Fruit fly (Drosophila melanogaster) whole organism, embryonic: ENCODE data around the gene ldbr.

Experiments used
- ATbp ChIP-seq: fragments of 200-800 bp; sonication (Bioruptor generic); optimal IDR thresholded peaks from 2 replicates; lab custom pipeline; 2017; ENCODE audit warnings: missing biosample characterization, mild to moderate bottlenecking, missing genetic modification characterization, missing genetic modification reagents
- Bgb ChIP-seq: fragments of 200-800 bp; sonication (Bioruptor generic); IDR thresholded peaks from 2 replicates; pipeline ENCODE4 v1.3.6; 2022; ENCODE audit warnings: missing biosample characterization, missing genetic modification characterization; ENCODE audit not compliant: partially characterized antibody
- CG10959 ChIP-seq: fragments of 200-800 bp; sonication (Bioruptor generic); IDR thresholded peaks from 2 replicates; pipeline ENCODE4 v1.3.6; 2022; ENCODE audit warnings: missing biosample characterization, missing genetic modification characterization
- CG12942 ChIP-seq: fragments of 200-800 bp; sonication (Bioruptor generic); optimal IDR thresholded peaks from 3 replicates; lab custom pipeline; 2016; ENCODE audit warnings: missing biosample characterization, missing genetic modification characterization
- CG14050 ChIP-seq: fragments of 200-800 bp; sonication (Bioruptor generic); IDR thresholded peaks from 3 replicates; pipeline ENCODE4 v1.3.6; 2022; ENCODE audit warnings: missing biosample characterization, missing genetic modification characterization
- CG1603 ChIP-seq: fragments of 200-800 bp; sonication (Bioruptor generic); optimal IDR thresholded peaks from 2 replicates; lab custom pipeline; 2019; ENCODE audit warnings: missing biosample characterization, mild to moderate bottlenecking, missing genetic modification characterization, moderate library complexity
- CG17186 ChIP-seq: fragments of 200-800 bp; sonication (Bioruptor generic); optimal IDR thresholded peaks from 3 replicates; lab custom pipeline; 2017; ENCODE audit warnings: missing biosample characterization, missing genetic modification reagents, missing genetic modification characterization
- CG17912 ChIP-seq: fragments of 200-800 bp; sonication (Bioruptor generic); optimal IDR thresholded peaks from 2 replicates; lab custom pipeline; 2018; ENCODE audit warnings: missing biosample characterization, mild to moderate bottlenecking, missing genetic modification characterization
- CG2120 ChIP-seq: fragments of 200-800 bp; sonication (Bioruptor generic); optimal IDR thresholded peaks from 3 replicates; lab custom pipeline; 2016; ENCODE audit warnings: missing biosample characterization, missing genetic modification characterization
- CG2678 ChIP-seq: fragments of 200-800 bp; sonication (Bioruptor generic); optimal IDR thresholded peaks from 3 replicates; lab custom pipeline; 2019; ENCODE audit warnings: missing biosample characterization, mild to moderate bottlenecking, missing genetic modification characterization, moderate library complexity
- CG2875 ChIP-seq: fragments of 200-800 bp; sonication (Bioruptor generic); optimal IDR thresholded peaks from 2 replicates; lab custom pipeline; 2017; ENCODE audit warnings: missing biosample characterization, mild to moderate bottlenecking, missing genetic modification characterization, missing genetic modification reagents
- CG32772 ChIP-seq: fragments of 200-800 bp; sonication (Bioruptor generic); IDR thresholded peaks from 2 replicates; pipeline ENCODE4 v1.3.6; 2022; ENCODE audit warnings: missing biosample characterization, missing genetic modification characterization
- CG33213 ChIP-seq: fragments of 200-800 bp; sonication (Bioruptor generic); optimal IDR thresholded peaks from 3 replicates; lab custom pipeline; 2016; ENCODE audit warnings: missing biosample characterization, missing genetic modification characterization
- CG33557 ChIP-seq: fragments of 200-800 bp; sonication (Bioruptor generic); optimal IDR thresholded peaks from 2 replicates; lab custom pipeline; 2019; ENCODE audit warnings: missing biosample characterization, mild to moderate bottlenecking, missing genetic modification characterization, moderate library complexity
- CG3995 ChIP-seq: fragments of 200-800 bp; sonication (Bioruptor generic); optimal IDR thresholded peaks from 3 replicates; lab custom pipeline; 2016; ENCODE audit warnings: missing biosample characterization, missing genetic modification characterization
- CG43689 ChIP-seq: fragments of 200-800 bp; sonication (Bioruptor generic); IDR thresholded peaks from 2 replicates; pipeline ENCODE4 v1.3.6; 2022; ENCODE audit warnings: missing biosample characterization, missing genetic modification characterization
- CG5953 ChIP-seq: fragments of 200-800 bp; sonication (Bioruptor generic); IDR thresholded peaks from 2 replicates; pipeline ENCODE4 v1.3.6; 2022; ENCODE audit warnings: missing biosample characterization, missing genetic modification characterization
- CG6683 ChIP-seq: fragments of 200-800 bp; sonication (Bioruptor generic); optimal IDR thresholded peaks from 2 replicates; lab custom pipeline; 2017; ENCODE audit warnings: missing biosample characterization, mild to moderate bottlenecking, missing genetic modification characterization, missing genetic modification reagents
- CG7839 ChIP-seq: fragments of 200-800 bp; sonication (Bioruptor generic); optimal IDR thresholded peaks from 3 replicates; lab custom pipeline; 2018; ENCODE audit warnings: missing biosample characterization, mild to moderate bottlenecking, missing genetic modification characterization, moderate library complexity
- CG8281 ChIP-seq: fragments of 200-800 bp; sonication (Bioruptor generic); optimal IDR thresholded peaks from 2 replicates; lab custom pipeline; 2018; ENCODE audit warnings: missing biosample characterization, mild to moderate bottlenecking, missing genetic modification characterization, moderate library complexity
- CG9609 ChIP-seq: fragments of 200-800 bp; sonication (Bioruptor generic); optimal IDR thresholded peaks from 3 replicates; lab custom pipeline; 2016; ENCODE audit warnings: missing biosample characterization, missing genetic modification characterization
- Deaf1 ChIP-seq: fragments of 200-800 bp; optimal IDR thresholded peaks from 3 replicates; lab custom pipeline; 2019; ENCODE audit warnings: missing biosample characterization, mild to moderate bottlenecking, missing genetic modification characterization, moderate library complexity
- Doc2 ChIP-seq: fragments of 200-800 bp; sonication (Bioruptor generic); IDR thresholded peaks from 2 replicates; pipeline ENCODE4 v1.3.6; 2022; ENCODE audit warnings: missing biosample characterization, missing genetic modification characterization
- Gug ChIP-seq: fragments of 200-800 bp; sonication (Bioruptor generic); IDR thresholded peaks from 4 replicates; pipeline ENCODE4 v1.3.6; 2022; ENCODE audit warnings: missing biosample characterization, missing genetic modification characterization
- HLH4C ChIP-seq: fragments of 200-800 bp; sonication (Bioruptor generic); IDR thresholded peaks from 3 replicates; pipeline ENCODE4 v1.3.6; 2022; ENCODE audit warnings: missing biosample characterization, missing genetic modification characterization; ENCODE audit not compliant: partially characterized antibody
- HmgD ChIP-seq: fragments of 200-800 bp; sonication (Bioruptor generic); optimal IDR thresholded peaks from 3 replicates; lab custom pipeline; 2016; ENCODE audit warnings: missing biosample characterization, missing genetic modification characterization
- Max ChIP-seq: fragments of 200-800 bp; sonication (Bioruptor generic); optimal IDR thresholded peaks from 2 replicates; lab custom pipeline; 2016; ENCODE audit warnings: missing biosample characterization, mild to moderate bottlenecking, missing genetic modification characterization
- Myb ChIP-seq: fragments of 200-800 bp; sonication (Bioruptor generic); optimal IDR thresholded peaks from 2 replicates; lab custom pipeline; 2016; ENCODE audit warnings: missing biosample characterization, missing genetic modification characterization
- Oaz ChIP-seq: fragments of 200-800 bp; sonication (Bioruptor generic); IDR thresholded peaks from 2 replicates; pipeline ENCODE4 v1.3.6; 2022; ENCODE audit warnings: missing biosample characterization, missing genetic modification characterization
- Sry-β ChIP-seq: fragments of 200-800 bp; sonication (Bioruptor generic); optimal IDR thresholded peaks from 2 replicates; lab custom pipeline; 2018; ENCODE audit warnings: missing biosample characterization, mild to moderate bottlenecking, missing genetic modification characterization, moderate library complexity
- Usf ChIP-seq: fragments of 200-800 bp; sonication (Bioruptor generic); optimal IDR thresholded peaks from 2 replicates; lab custom pipeline; 2017; ENCODE audit warnings: missing genotype, missing biosample characterization, missing genetic modification characterization
- ato ChIP-seq: fragments of 200-800 bp; sonication (Bioruptor generic); IDR thresholded peaks from 2 replicates; pipeline ENCODE4 v1.3.6; 2022; ENCODE audit warnings: missing biosample characterization, missing genetic modification characterization; ENCODE audit not compliant: partially characterized antibody
- bowl ChIP-seq: fragments of 200-800 bp; sonication (Bioruptor generic); IDR thresholded peaks from 2 replicates; pipeline ENCODE4 v1.3.6; 2022; ENCODE audit warnings: missing biosample characterization, missing genetic modification characterization
- br ChIP-seq: fragments of >200 bp; optimal IDR thresholded peaks from 2 replicates; lab custom pipeline; 2017
- btn ChIP-seq: fragments of 200-800 bp; sonication (Bioruptor generic); optimal IDR thresholded peaks from 2 replicates; lab custom pipeline; 2016; ENCODE audit warnings: missing biosample characterization, missing genetic modification characterization
- cad ChIP-seq: fragments of >200 bp; optimal IDR thresholded peaks from 2 replicates; lab custom pipeline; 2017; ENCODE audit warnings: missing biosample characterization, missing genetic modification characterization
- crol ChIP-seq: fragments of 200-800 bp; sonication (Bioruptor generic); IDR thresholded peaks from 2 replicates; pipeline ENCODE4 v1.3.6; 2022; ENCODE audit warnings: missing biosample characterization, missing genetic modification characterization
- da ChIP-seq: fragments of 200-800 bp; sonication (Bioruptor generic); optimal IDR thresholded peaks from 2 replicates; lab custom pipeline; 2016; ENCODE audit warnings: missing biosample characterization, missing genetic modification characterization
- esg ChIP-seq: fragments of 200-800 bp; sonication (Bioruptor generic); conservative IDR thresholded peaks from 2 replicates; pipeline ENCODE4 v1.3.6; 2022; ENCODE audit warnings: missing biosample characterization, missing genetic modification characterization
- fd102C ChIP-seq: fragments of 200-800 bp; sonication (Bioruptor generic); optimal IDR thresholded peaks from 2 replicates; lab custom pipeline; 2018; ENCODE audit warnings: missing biosample characterization, mild to moderate bottlenecking, missing genetic modification characterization, moderate library complexity
- fru ChIP-seq: fragments of >200 bp; optimal IDR thresholded peaks from 2 replicates; lab custom pipeline; 2017
- ham ChIP-seq: fragments of 200-800 bp; sonication (Bioruptor generic); IDR thresholded peaks from 2 replicates; pipeline ENCODE4 v1.3.6; 2022; ENCODE audit warnings: missing biosample characterization, missing genetic modification characterization
- hb ChIP-seq: fragments of 200-800 bp; sonication (Bioruptor generic); IDR thresholded peaks from 3 replicates; pipeline ENCODE4 v1.3.6; 2022; ENCODE audit warnings: missing biosample characterization, missing genetic modification characterization; ENCODE audit not compliant: partially characterized antibody
- jigr1 ChIP-seq: fragments of 200-800 bp; sonication (Bioruptor generic); IDR thresholded peaks from 3 replicates; pipeline ENCODE4 v1.3.6; 2022; ENCODE audit warnings: missing biosample characterization, missing genetic modification characterization
- lmd ChIP-seq: fragments of 200-800 bp; sonication (Bioruptor generic); IDR thresholded peaks from 2 replicates; pipeline ENCODE4 v1.3.6; 2022; ENCODE audit warnings: missing biosample characterization, missing genetic modification characterization
- nom ChIP-seq: fragments of 200-800 bp; sonication (Bioruptor generic); optimal IDR thresholded peaks from 2 replicates; lab custom pipeline; 2017; ENCODE audit warnings: missing biosample characterization, missing genetic modification characterization, mild to moderate bottlenecking, moderate library complexity, missing genetic modification reagents
- run ChIP-seq: fragments of 200-800 bp; sonication (Bioruptor generic); optimal IDR thresholded peaks from 3 replicates; lab custom pipeline; 2018; ENCODE audit warnings: missing biosample characterization, mild to moderate bottlenecking, missing genetic modification characterization
- sens ChIP-seq: fragments of 200-800 bp; sonication (Bioruptor generic); peaks from one replicate; lab custom pipeline; 2016; ENCODE audit warnings: missing biosample characterization, missing genetic modification characterization
- slou ChIP-seq: fragments of 200-800 bp; sonication (Bioruptor generic); optimal IDR thresholded peaks from 3 replicates; lab custom pipeline; 2016; ENCODE audit warnings: missing biosample characterization, missing genetic modification characterization
- toy ChIP-seq: fragments of 200-800 bp; sonication (Bioruptor generic); IDR thresholded peaks from 2 replicates; pipeline ENCODE4 v1.3.6; 2022; ENCODE audit warnings: missing biosample characterization, missing genetic modification characterization
- usp ChIP-seq: fragments of >200 bp; optimal IDR thresholded peaks from 2 replicates; lab custom pipeline; 2017; ENCODE audit warnings: missing biosample characterization, missing genetic modification characterization
- vnd ChIP-seq: fragments of 200-800 bp; sonication (Bioruptor generic); IDR thresholded peaks from 3 replicates; pipeline ENCODE4 v1.3.6; 2022; ENCODE audit warnings: missing biosample characterization, missing genetic modification characterization; ENCODE audit not compliant: partially characterized antibody

Gene ldbr

DNA sequence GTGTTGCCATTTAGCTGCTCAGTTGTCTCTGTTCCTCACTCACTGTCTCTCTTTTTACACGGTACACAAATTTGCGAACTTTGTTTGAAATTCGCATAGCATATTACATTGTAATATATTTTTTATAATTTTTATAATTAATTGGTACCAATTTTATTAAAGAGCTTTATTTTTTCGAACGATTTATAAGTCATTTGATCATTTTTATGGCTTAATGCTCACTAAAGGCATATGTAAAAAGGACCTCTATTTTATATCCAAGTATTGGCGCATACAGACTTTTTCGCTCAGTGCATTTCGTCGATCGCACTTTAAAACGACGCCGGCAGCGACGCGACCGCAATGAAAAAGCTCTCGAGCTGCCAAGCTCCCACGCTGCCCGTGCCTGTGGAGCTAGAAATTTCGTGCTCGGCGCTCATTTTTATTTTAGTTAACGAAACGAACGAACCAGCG, 25.5 kb upstream of the ldbr start (continued):
- TF ChIP-seq CG12942 (GFP tag; lab: Kevin White, UChicago), result peak; percentile 90
- TF ChIP-seq slou (GFP tag; lab: Kevin White, UChicago), result peak; percentile 89
- TF ChIP-seq Gug (GFP tag; lab: Robert Waterston, UW), result peak; percentile 92; the same call in 3 of the 4 replicates
- no peak for TF ChIP-seq fd102C
- TF ChIP-seq br (lab: Kevin White, UChicago), result no peak
- TF ChIP-seq bowl (GFP tag; lab: Robert Waterston, UW), result peak; percentile 82
- peak; percentile 76 for TF ChIP-seq CG33213 (GFP tag; lab: Kevin White, UChicago)
- peak; percentile 88 for TF ChIP-seq ATbp
- peak; percentile 94 for TF ChIP-seq Max (GFP tag; lab: Kevin White, UChicago)
- no peak for TF ChIP-seq ato
- TF ChIP-seq CG8281 (tag; lab: Kevin White, UChicago), result peak; percentile 69
- peak; percentile 93 for TF ChIP-seq ham (GFP tag; lab: Robert Waterston, UW)
- no peak for TF ChIP-seq hb (GFP tag; lab: Robert Waterston, UW)
- peak; percentile 72 for TF ChIP-seq CG2875 (GFP tag; lab: Kevin White, UChicago)
- TF ChIP-seq CG5953 (GFP tag; lab: Robert Waterston, UW), result peak; percentile 69
- peak; percentile 67 for TF ChIP-seq CG17912 (GFP tag; lab: Kevin White, UChicago)
- TF ChIP-seq CG2678 (tag; lab: Kevin White, UChicago), result peak; percentile 96
- peak; percentile 96 for TF ChIP-seq sens (GFP tag; lab: Kevin White, UChicago)
- no peak for TF ChIP-seq usp
- TF ChIP-seq esg (GFP tag; lab: Robert Waterston, UW), result peak; percentile 94
- peak; percentile 94 for TF ChIP-seq CG6683 (GFP tag; lab: Kevin White, UChicago)
- no peak for TF ChIP-seq Bgb (GFP tag; lab: Robert Waterston, UW)
- no peak for TF ChIP-seq fru (lab: Kevin White, UChicago)
- peak; percentile 90 for TF ChIP-seq CG32772
- TF ChIP-seq CG43689 (GFP tag; lab: Robert Waterston, UW), result peak; percentile 87
- peak; percentile 92 for TF ChIP-seq run
- no peak for TF ChIP-seq nom
- TF ChIP-seq lmd (GFP tag; lab: Robert Waterston, UW), result peak; percentile 97
- TF ChIP-seq HLH4C (GFP tag; lab: Robert Waterston, UW), result no peak
- TF ChIP-seq jigr1 (GFP tag; lab: Robert Waterston, UW), result peak; percentile 79; the same call in 2 of the 3 replicates
- TF ChIP-seq toy (GFP tag; lab: Robert Waterston, UW), result peak; percentile 89
- TF ChIP-seq vnd (GFP tag; lab: Robert Waterston, UW), result no peak
- no peak for TF ChIP-seq CG1603 (tag; lab: Kevin White, UChicago)
- TF ChIP-seq CG14050 (GFP tag; lab: Robert Waterston, UW), result peak; percentile 89
- no peak for TF ChIP-seq cad (GFP tag; lab: Kevin White, UChicago)
- TF ChIP-seq CG3995 (GFP tag; lab: Kevin White, UChicago), result peak; percentile 76
- peak; percentile 83 for TF ChIP-seq Doc2 (GFP tag; lab: Robert Waterston, UW)
- peak; percentile 97 for TF ChIP-seq CG2120 (GFP tag; lab: Kevin White, UChicago)
- TF ChIP-seq Usf (GFP tag; lab: Kevin White, UChicago), result peak; percentile 95
- TF ChIP-seq CG9609 (GFP tag; lab: Kevin White, UChicago), result peak; percentile 74
- peak; percentile 92 for TF ChIP-seq Oaz
- TF ChIP-seq crol (GFP tag; lab: Robert Waterston, UW), result peak; percentile 40; the same call in 1 of the 2 replicates
- peak; percentile 27 for TF ChIP-seq btn
- peak; percentile 97 for TF ChIP-seq CG7839 (tag; lab: Kevin White, UChicago)
- TF ChIP-seq da, result peak; percentile 47
- TF ChIP-seq Deaf1, result peak; percentile 81
- TF ChIP-seq HmgD, result peak; percentile 29
- no peak for TF ChIP-seq Sry-β (GFP tag; lab: Kevin White, UChicago)
- peak; percentile 37; the same call in 1 of the 2 replicates for TF ChIP-seq CG10959 (GFP tag; lab: Robert Waterston, UW)
- TF ChIP-seq Myb (GFP tag; lab: Kevin White, UChicago), result peak; percentile 64
- no peak for TF ChIP-seq CG17186 (GFP tag; lab: Kevin White, UChicago)
- no peak for TF ChIP-seq CG33557 (GFP tag; lab: Kevin White, UChicago)
